Worm (Caenorhabditis elegans) whole organism, young adult: ENCODE results near the gene otub-1.

Experiments
- B0019.2 ChIP-seq: fragments of 200-800 bp; sonication (Bioruptor generic); conservative IDR thresholded peaks from 2 replicates; pipeline ENCODE4 v1.3.6; 2022; ENCODE audit warnings: missing genetic modification reagents, missing genetic modification characterization, missing compliant biosample characterization
- B0336.3 ChIP-seq: fragments of 200-800 bp; sonication (Bioruptor generic); IDR thresholded peaks from 2 replicates; pipeline ENCODE4 v1.3.6; 2022; ENCODE audit warnings: missing genetic modification characterization, missing compliant biosample characterization
- D2030.7 ChIP-seq: fragments of 200-800 bp; sonication (Bioruptor generic); IDR thresholded peaks from 2 replicates; pipeline ENCODE4 v1.3.6; 2022; ENCODE audit warnings: missing genetic modification reagents, missing genetic modification characterization, missing compliant biosample characterization
- F10E7.11 ChIP-seq: sonication (generic microtip); optimal IDR thresholded peaks from 2 replicates; lab custom pipeline; 2017; ENCODE audit warnings: mild to moderate bottlenecking, missing genetic modification characterization, moderate library complexity, missing compliant biosample characterization
- F22D6.2 ChIP-seq: sonication (generic microtip); optimal IDR thresholded peaks from 2 replicates; lab custom pipeline; 2016; ENCODE audit warnings: mild to moderate bottlenecking, missing genetic modification characterization, missing compliant biosample characterization
- F23B12.7 ChIP-seq: sonication (generic microtip); optimal IDR thresholded peaks from 2 replicates; lab custom pipeline; 2017; ENCODE audit warnings: missing genetic modification characterization, mild to moderate bottlenecking, missing compliant biosample characterization, antibody characterized with exemption, moderate library complexity; ENCODE audit not compliant: insufficient read depth
- F57A8.1 ChIP-seq: fragments of 200-800 bp; sonication (Bioruptor generic); optimal IDR thresholded peaks from 2 replicates; lab custom pipeline; 2018; ENCODE audit warnings: mild to moderate bottlenecking, missing genetic modification characterization, moderate library complexity, missing compliant biosample characterization
- F57C9.4 ChIP-seq: sonication (generic microtip); optimal IDR thresholded peaks from 2 replicates; lab custom pipeline; 2017; ENCODE audit warnings: mild to moderate bottlenecking, missing genetic modification characterization, missing compliant biosample characterization
- K11D2.4 ChIP-seq: fragments of 200-800 bp; sonication (Bioruptor generic); IDR thresholded peaks from 2 replicates; pipeline ENCODE4 v1.3.6; 2022; ENCODE audit warnings: missing genetic modification reagents, missing genetic modification characterization, missing compliant biosample characterization
- Y56A3A.18 ChIP-seq: fragments of 200-800 bp; sonication (Bioruptor generic); IDR thresholded peaks from 2 replicates; pipeline ENCODE4 v1.3.6; 2022; ENCODE audit warnings: missing genetic modification reagents, missing genetic modification characterization, missing compliant biosample characterization
- Y95B8A.8 ChIP-seq: fragments of 200-800 bp; sonication (Bioruptor generic); IDR thresholded peaks from 2 replicates; pipeline ENCODE4 v1.3.6; 2022; ENCODE audit warnings: missing genetic modification reagents, missing genetic modification characterization, missing compliant biosample characterization
- akir-1 ChIP-seq: fragments of 200-800 bp; sonication (Bioruptor generic); optimal IDR thresholded peaks from 2 replicates; lab custom pipeline; 2018; ENCODE audit warnings: mild to moderate bottlenecking, missing genetic modification characterization, moderate library complexity, missing compliant biosample characterization
- attf-3 ChIP-seq: fragments of 200-800 bp; sonication (Bioruptor generic); conservative IDR thresholded peaks from 2 replicates; pipeline ENCODE4 v1.3.6; 2022; ENCODE audit warnings: missing genetic modification reagents, missing genetic modification characterization, missing compliant biosample characterization
- attf-5 ChIP-seq: fragments of 200-800 bp; sonication (Bioruptor generic); optimal IDR thresholded peaks from 2 replicates; lab custom pipeline; 2018; ENCODE audit warnings: mild to moderate bottlenecking, missing genetic modification characterization, missing compliant biosample characterization
- attf-6 ChIP-seq: fragments of 200-800 bp; sonication (Bioruptor generic); IDR thresholded peaks from 2 replicates; pipeline ENCODE4 v1.3.6; 2022; ENCODE audit warnings: missing genetic modification reagents, missing genetic modification characterization, missing compliant biosample characterization
- cebp-1 ChIP-seq, 2 experiments: fragments of 200-800 bp in 1 of 2; sonication (Bioruptor generic) in 1 of 2; sonication (generic microtip) in 1 of 2; IDR thresholded peaks in 1 of 2; optimal IDR thresholded peaks in 1 of 2; 2 replicates each; pipeline versions ENCODE4 v1.3.6 to Lab custom; 2017 to 2022; ENCODE audit warnings: missing compliant biosample characterization in 2 of 2, missing genetic modification characterization in 2 of 2, mild to moderate bottlenecking in 1 of 2, missing genetic modification reagents in 1 of 2, moderate library complexity in 1 of 2
- ceh-91 ChIP-seq: fragments of 200-800 bp; sonication (Bioruptor generic); IDR thresholded peaks from 2 replicates; pipeline ENCODE4 v1.3.6; 2022; ENCODE audit warnings: missing genetic modification reagents, missing genetic modification characterization, missing compliant biosample characterization
- chd-7 ChIP-seq: sonication (generic microtip); optimal IDR thresholded peaks from 2 replicates; lab custom pipeline; 2016; ENCODE audit warnings: mild to moderate bottlenecking, missing genetic modification characterization, moderate library complexity, missing compliant biosample characterization
- die-1 ChIP-seq: sonication (generic microtip); optimal IDR thresholded peaks from 2 replicates; lab custom pipeline; 2016; ENCODE audit warnings: missing genotype, mild to moderate bottlenecking, missing genetic modification characterization, missing compliant biosample characterization
- egrh-3 ChIP-seq: fragments of 200-800 bp; sonication (Bioruptor generic); IDR thresholded peaks from 2 replicates; pipeline ENCODE4 v1.3.6; 2022; ENCODE audit warnings: missing genetic modification reagents, missing genetic modification characterization, missing compliant biosample characterization
- ekl-4 ChIP-seq: fragments of 200-800 bp; sonication (Bioruptor generic); IDR thresholded peaks from 2 replicates; pipeline ENCODE4 v1.3.6; 2022; ENCODE audit warnings: missing genetic modification reagents, missing genetic modification characterization, missing compliant biosample characterization
- ets-4 ChIP-seq: fragments of 200-800 bp; sonication (Bioruptor generic); optimal IDR thresholded peaks from 2 replicates; lab custom pipeline; 2018; ENCODE audit warnings: mild to moderate bottlenecking, missing genetic modification characterization, missing compliant biosample characterization
- gei-17 ChIP-seq: fragments of 200-800 bp; sonication (Bioruptor generic); optimal IDR thresholded peaks from 2 replicates; lab custom pipeline; 2018; ENCODE audit warnings: mild to moderate bottlenecking, missing genetic modification characterization, missing compliant biosample characterization
- hlh-12 ChIP-seq: sonication (generic microtip); optimal IDR thresholded peaks from 2 replicates; lab custom pipeline; 2016; ENCODE audit warnings: missing genetic modification characterization, missing compliant biosample characterization
- hrde-1 ChIP-seq: sonication (generic microtip); optimal IDR thresholded peaks from 2 replicates; lab custom pipeline; 2016; ENCODE audit warnings: missing genetic modification characterization, mild to moderate bottlenecking, missing compliant biosample characterization, moderate library complexity, missing genotype, missing genetic modification reagents, borderline replicate concordance
- lag-1 ChIP-seq: fragments of 200-800 bp; sonication (Bioruptor generic); IDR thresholded peaks from 2 replicates; pipeline ENCODE4 v1.3.6; 2022; ENCODE audit warnings: missing genetic modification reagents, missing genetic modification characterization, missing compliant biosample characterization
- let-526 ChIP-seq: fragments of 200-800 bp; sonication (Bioruptor generic); IDR thresholded peaks from 2 replicates; pipeline ENCODE4 v1.3.6; 2022; ENCODE audit warnings: missing genetic modification reagents, missing genetic modification characterization, missing compliant biosample characterization
- lin-26 ChIP-seq: fragments of 200-800 bp; sonication (Bioruptor generic); IDR thresholded peaks from 2 replicates; pipeline ENCODE4 v1.3.6; 2022; ENCODE audit warnings: missing genetic modification reagents, missing genetic modification characterization, missing compliant biosample characterization
- madf-10 ChIP-seq: sonication (generic microtip); optimal IDR thresholded peaks from 2 replicates; lab custom pipeline; 2016; ENCODE audit warnings: mild to moderate bottlenecking, missing genetic modification characterization, missing compliant biosample characterization
- madf-8 ChIP-seq: fragments of 200-800 bp; sonication (Bioruptor generic); conservative IDR thresholded peaks from 2 replicates; pipeline ENCODE4 v1.3.6; 2022; ENCODE audit warnings: missing genetic modification reagents, missing genetic modification characterization, missing compliant biosample characterization
- mcd-1 ChIP-seq: fragments of 200-800 bp; sonication (Bioruptor generic); IDR thresholded peaks from 2 replicates; pipeline ENCODE4 v1.3.6; 2022; ENCODE audit warnings: missing genetic modification reagents, missing genetic modification characterization, missing compliant biosample characterization
- nhr-90 ChIP-seq: sonication (generic microtip); optimal IDR thresholded peaks from 2 replicates; lab custom pipeline; 2016; ENCODE audit warnings: missing genotype, mild to moderate bottlenecking, missing genetic modification characterization, missing compliant biosample characterization
- rcor-1 ChIP-seq: fragments of 200-800 bp; sonication (Bioruptor generic); IDR thresholded peaks from 2 replicates; pipeline ENCODE4 v1.3.6; 2022; ENCODE audit warnings: missing genetic modification reagents, missing genetic modification characterization, missing compliant biosample characterization
- rec-8 ChIP-seq, 2 experiments: sonication (generic microtip); optimal IDR thresholded peaks; 2 replicates each; lab custom pipeline; 2016; ENCODE audit warnings: mild to moderate bottlenecking in 2 of 2, missing genetic modification characterization in 2 of 2, missing genetic modification reagents in 2 of 2, missing genotype in 2 of 2, missing biosample characterization in 1 of 2, missing compliant biosample characterization in 1 of 2, moderate library complexity in 1 of 2
- sdz-38 ChIP-seq: sonication (generic microtip); optimal IDR thresholded peaks from 2 replicates; lab custom pipeline; 2016; ENCODE audit warnings: missing genotype, missing genetic modification characterization, missing compliant biosample characterization
- snpc-1.1 ChIP-seq: sonication (generic microtip); optimal IDR thresholded peaks from 2 replicates; lab custom pipeline; 2017; ENCODE audit warnings: missing genetic modification characterization, mild to moderate bottlenecking, missing compliant biosample characterization, antibody characterized with exemption, moderate library complexity, missing genotype, missing genetic modification reagents; ENCODE audit not compliant: insufficient read depth
- snpc-4 ChIP-seq, 5 experiments: fragments of 150-350 bp in 1 of 5; sonication (generic microtip) in 4 of 5; optimal IDR thresholded peaks; 2 replicates each; lab custom pipeline; 2014 to 2018; ENCODE audit warnings: missing genetic modification characterization in 5 of 5, missing biosample characterization in 3 of 5, antibody characterized with exemption in 2 of 5, mild to moderate bottlenecking in 2 of 5, missing compliant biosample characterization in 2 of 5, missing genotype in 2 of 5, moderate library complexity in 2 of 5, missing genetic modification reagents in 1 of 5
- tlf-1 ChIP-seq: fragments of 200-800 bp; sonication (Bioruptor generic); optimal IDR thresholded peaks from 2 replicates; lab custom pipeline; 2018; ENCODE audit warnings: mild to moderate bottlenecking, missing genetic modification characterization, missing compliant biosample characterization
- ztf-18 ChIP-seq: sonication (generic microtip); optimal IDR thresholded peaks from 2 replicates; lab custom pipeline; 2016; ENCODE audit warnings: missing genotype, mild to moderate bottlenecking, missing genetic modification characterization, missing compliant biosample characterization
- ztf-22 ChIP-seq: fragments of 200-800 bp; sonication (Bioruptor generic); optimal IDR thresholded peaks from 2 replicates; lab custom pipeline; 2018; ENCODE audit warnings: mild to moderate bottlenecking, missing genetic modification characterization, moderate library complexity, missing compliant biosample characterization

The otub-1 gene

DNA sequence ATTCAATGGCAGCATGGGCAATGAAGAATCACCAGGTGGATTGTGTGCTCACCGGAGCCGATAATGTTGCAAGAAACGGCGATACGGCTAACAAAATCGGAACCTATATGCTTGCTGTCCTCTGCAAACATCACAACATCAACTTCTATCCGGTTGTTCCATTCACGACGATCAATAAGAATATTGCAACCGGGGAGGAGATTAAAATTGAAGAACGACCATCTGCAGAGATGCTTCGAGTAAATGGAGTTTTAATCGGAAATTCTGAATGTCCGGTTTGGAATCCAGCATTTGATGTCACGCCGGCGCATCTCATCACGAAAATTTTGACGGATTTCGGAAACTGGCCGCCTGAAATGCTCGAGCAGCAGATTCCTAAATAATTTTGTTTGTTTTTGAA lies 17.6 kb downstream of the otub-1 start (continued):
- no peak for TF ChIP-seq gei-17 (GFP tag; lab: Kevin White, UChicago)
- TF ChIP-seq cebp-1 (GFP tag; IDR thresholded peaks at IDR 0.05; lab: Robert Waterston, UW) = no peak
- peak; percentile 65 for TF ChIP-seq cebp-1 (tag; optimal IDR thresholded peaks at IDR 0.05; lab: Kevin White, UChicago)
- TF ChIP-seq lin-26 (GFP tag; lab: Robert Waterston, UW) = no peak
- TF ChIP-seq D2030.7 (GFP tag; lab: Robert Waterston, UW) = peak; percentile 45
- peak; percentile 5 for TF ChIP-seq die-1 (tag; lab: Kevin White, UChicago)
- TF ChIP-seq lag-1 (GFP tag; lab: Robert Waterston, UW) = no peak
- peak; percentile 4 for TF ChIP-seq F57C9.4
- TF ChIP-seq B0019.2 = no peak
- peak; percentile 14 for TF ChIP-seq attf-5
- peak; percentile 82 for TF ChIP-seq B0336.3 (GFP tag; lab: Robert Waterston, UW)
- peak; percentile 57 for TF ChIP-seq attf-6 (GFP tag; lab: Robert Waterston, UW)
- TF ChIP-seq madf-10 = no peak
- no peak for TF ChIP-seq egrh-3 (GFP tag; lab: Robert Waterston, UW)
- no peak for TF ChIP-seq sdz-38
- peak; percentile 6 for TF ChIP-seq nhr-90 (tag; lab: Kevin White, UChicago)
- TF ChIP-seq tlf-1 = peak; percentile 55
- TF ChIP-seq hlh-12 (tag; lab: Kevin White, UChicago) = no peak
- TF ChIP-seq F57A8.1 (GFP tag; lab: Kevin White, UChicago) = no peak
- TF ChIP-seq ztf-22 = peak; percentile 5
- TF ChIP-seq ets-4 (GFP tag; lab: Kevin White, UChicago) = no peak
- no peak for TF ChIP-seq madf-8 (GFP tag; lab: Robert Waterston, UW)
- no peak for TF ChIP-seq ceh-91 (GFP tag; lab: Robert Waterston, UW)
- TF ChIP-seq ztf-18 (tag; lab: Kevin White, UChicago) = no peak
- peak; percentile 57 for TF ChIP-seq chd-7
- TF ChIP-seq F22D6.2 (tag; lab: Kevin White, UChicago) = no peak
- TF ChIP-seq attf-3 (GFP tag; lab: Robert Waterston, UW) = no peak
- TF ChIP-seq F10E7.11 (tag; lab: Kevin White, UChicago) = peak; percentile 22
- TF ChIP-seq rcor-1 = no peak
- peak; percentile 58 for TF ChIP-seq ekl-4 (GFP tag; lab: Robert Waterston, UW)
- TF ChIP-seq mcd-1 (GFP tag; lab: Robert Waterston, UW) = peak; percentile 51; the same call in 1 of the 2 replicates
- no peak for TF ChIP-seq snpc-1.1 (tag; lab: Kevin White, UChicago)
- TF ChIP-seq let-526 (GFP tag; lab: Robert Waterston, UW) = no peak
- no peak for TF ChIP-seq snpc-4 (GFP tag; optimal IDR thresholded peaks at IDR 0.05; lab: Kevin White, UChicago)
- peak in 1 of 4 experiments; percentile 28 for TF ChIP-seq snpc-4 (tag; optimal IDR thresholded peaks at IDR 0.05; lab: Kevin White, UChicago)
- TF ChIP-seq Y56A3A.18 (GFP tag; lab: Robert Waterston, UW) = no peak
- TF ChIP-seq Y95B8A.8 = 0 out of 2 replicates have a peak, but pooled peaks have one; percentile 40
- no peak for TF ChIP-seq rec-8 (tag; optimal IDR thresholded peaks at IDR 0.05; lab: Kevin White, UChicago)
- no peak for TF ChIP-seq akir-1
- TF ChIP-seq hrde-1 = no peak
- no peak for TF ChIP-seq K11D2.4 (GFP tag; lab: Robert Waterston, UW)
- TF ChIP-seq F23B12.7 = no peak
